Worm (Caenorhabditis elegans): ENCODE measurements around the gene mrp-8.
A peak's percentile ranks its signal among the peaks of the same experiment; 100 is the strongest.

mrp-8 gene

DNA sequence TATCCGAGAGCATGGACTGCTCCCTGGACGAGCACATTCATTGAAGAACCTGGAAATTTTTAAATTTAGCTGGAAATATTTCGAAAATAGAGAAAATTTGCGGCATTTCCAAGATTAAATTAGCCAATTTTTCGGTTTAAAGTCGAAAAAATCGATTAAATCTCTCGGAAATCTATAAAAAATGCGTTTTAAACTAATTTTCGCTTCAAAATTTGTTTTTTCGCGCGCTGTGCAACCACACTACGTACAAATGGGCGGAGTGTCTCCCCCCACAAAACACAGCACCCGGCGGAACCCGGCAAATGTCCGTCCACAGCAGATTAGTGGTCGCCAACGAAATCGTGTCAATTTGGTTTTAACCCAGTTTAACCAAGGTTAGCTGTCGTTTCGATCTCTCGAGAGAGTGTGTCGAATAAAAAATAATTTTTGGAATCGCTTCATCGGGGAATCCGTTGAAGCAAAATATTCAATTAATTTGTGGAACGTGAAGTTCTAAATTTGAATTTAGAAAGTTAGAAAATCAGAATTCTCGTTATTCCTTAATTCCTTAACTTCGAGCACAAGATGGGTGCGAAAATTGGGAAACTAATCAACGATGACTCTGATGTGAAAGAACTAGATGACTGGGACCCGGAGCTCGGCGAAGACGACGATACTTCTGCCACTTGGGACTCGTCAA lies 52.7 kb downstream of the mrp-8 start, which contains the start of the genes tim-1 and Y75B8A.23:
tim-1 (minus strand) TSS at position 51 of the 679 bp plus-strand sequence.
Y75B8A.23 (plus strand) TSS at position 547 of the 679 bp plus-strand sequence.
- TF ChIP-seq M03D4.4 (tag; optimal IDR thresholded peaks at IDR 0.05), result peak; percentile 49
- TF ChIP-seq ceh-39 (tag; optimal IDR thresholded peaks at IDR 0.05), result peak; percentile 87
- peak; percentile 36 for TF ChIP-seq unc-120 (tag; optimal IDR thresholded peaks at IDR 0.05; ENCODE audit: poor library complexity, severe bottlenecking)
- no peak for TF ChIP-seq snpc-4 (tag; optimal IDR thresholded peaks at IDR 0.05)
- TF ChIP-seq ztf-11 (tag; optimal IDR thresholded peaks at IDR 0.05), result no peak
- peak; percentile 25 for TF ChIP-seq sem-2 (GFP tag; optimal IDR thresholded peaks at IDR 0.05)
- no peak for TF ChIP-seq nhr-76 (tag; optimal IDR thresholded peaks at IDR 0.05)
- TF ChIP-seq bed-3 (GFP tag; optimal IDR thresholded peaks at IDR 0.05), result no peak
- peak; percentile 68 for TF ChIP-seq cnd-1 (tag; optimal IDR thresholded peaks at IDR 0.05)
- no peak for TF ChIP-seq mab-5 (tag; optimal IDR thresholded peaks at IDR 0.05)
- TF ChIP-seq ceh-83 (GFP tag; optimal IDR thresholded peaks at IDR 0.05), result peak; percentile 69
- no peak for TF ChIP-seq lin-32 (GFP tag; optimal IDR thresholded peaks at IDR 0.05)
- TF ChIP-seq unc-39 (tag; optimal IDR thresholded peaks at IDR 0.05), result no peak
- TF ChIP-seq ces-1 (GFP tag; optimal IDR thresholded peaks at IDR 0.05), result peak; percentile 92
- peak; percentile 44 for TF ChIP-seq ham-2 (GFP tag; optimal IDR thresholded peaks at IDR 0.05)
- no peak for TF ChIP-seq nhr-28 (tag; optimal IDR thresholded peaks at IDR 0.05)
- peak; percentile 59 for TF ChIP-seq unc-62 (GFP tag; optimal IDR thresholded peaks at IDR 0.05)
- peak; percentile 24 for TF ChIP-seq ceh-43 (GFP tag; optimal IDR thresholded peaks at IDR 0.05)
- peak; percentile 69 for TF ChIP-seq elt-3 (tag; optimal IDR thresholded peaks at IDR 0.05)
- TF ChIP-seq mep-1 (tag; optimal IDR thresholded peaks at IDR 0.05), result peak; percentile 93
- no peak for TF ChIP-seq zip-8 (tag; optimal IDR thresholded peaks at IDR 0.05)
- peak; percentile 55 for TF ChIP-seq mls-2 (tag; optimal IDR thresholded peaks at IDR 0.05)
- TF ChIP-seq sptf-1 (tag; optimal IDR thresholded peaks at IDR 0.05), result peak; percentile 63
- TF ChIP-seq tbx-8 (GFP tag; optimal IDR thresholded peaks at IDR 0.05), result peak; percentile 60
- peak; percentile 85 for TF ChIP-seq nhr-237 (tag; optimal IDR thresholded peaks at IDR 0.05)
- TF ChIP-seq hlh-1 (tag; optimal IDR thresholded peaks at IDR 0.05), result peak; percentile 22
- TF ChIP-seq drap-1 (GFP tag; optimal IDR thresholded peaks at IDR 0.05), result peak; percentile 76
- peak; percentile 90 for TF ChIP-seq lin-13 (tag; optimal IDR thresholded peaks at IDR 0.05)
- peak; percentile 28 for TF ChIP-seq nhr-12 (tag; optimal IDR thresholded peaks at IDR 0.05)
- TF ChIP-seq blmp-1 (tag; optimal IDR thresholded peaks at IDR 0.05), result no peak
- peak; percentile 16 for TF ChIP-seq nhr-2 (tag; optimal IDR thresholded peaks at IDR 0.05)
- TF ChIP-seq flh-1 (GFP tag; optimal IDR thresholded peaks at IDR 0.05), result no peak
- peak; percentile 66 for TF ChIP-seq lsy-2 (tag; optimal IDR thresholded peaks at IDR 0.05)
- peak; percentile 76 for TF ChIP-seq pha-4 (tag; optimal IDR thresholded peaks at IDR 0.05)
- no peak for TF ChIP-seq elt-1 (tag; optimal IDR thresholded peaks at IDR 0.05; ENCODE audit: borderline replicate concordance, insufficient read depth)

DNA sequence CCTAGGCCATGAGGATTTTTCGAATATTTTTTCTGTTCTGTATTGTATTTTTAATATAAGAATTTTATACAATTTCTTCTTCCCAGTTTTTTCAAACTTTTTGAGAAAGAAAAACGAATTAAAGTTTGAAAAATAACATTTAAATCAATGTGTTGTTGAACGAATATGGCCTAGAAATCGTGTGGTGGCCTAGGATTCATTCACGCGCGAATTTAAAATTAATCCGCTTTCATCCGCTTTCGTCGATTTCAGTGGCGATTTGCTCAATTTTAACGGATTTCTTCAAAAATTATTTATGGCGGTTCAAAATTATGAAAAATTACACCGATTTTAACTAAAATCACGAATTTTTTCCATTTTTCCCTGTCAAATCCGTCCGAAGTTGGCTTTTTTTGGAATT lies 55.7 kb downstream of the mrp-8 start:
- no peak for TF ChIP-seq flh-1 (GFP tag; optimal IDR thresholded peaks at IDR 0.05)
- no peak for TF ChIP-seq elt-3 (tag; optimal IDR thresholded peaks at IDR 0.05)
- no peak for TF ChIP-seq pha-4 (tag; optimal IDR thresholded peaks at IDR 0.05)
- TF ChIP-seq nhr-76 (tag; optimal IDR thresholded peaks at IDR 0.05), result no peak
- TF ChIP-seq unc-39 (tag; optimal IDR thresholded peaks at IDR 0.05), result no peak
- no peak for TF ChIP-seq unc-120 (tag; optimal IDR thresholded peaks at IDR 0.05; ENCODE audit: poor library complexity, severe bottlenecking)

DNA sequence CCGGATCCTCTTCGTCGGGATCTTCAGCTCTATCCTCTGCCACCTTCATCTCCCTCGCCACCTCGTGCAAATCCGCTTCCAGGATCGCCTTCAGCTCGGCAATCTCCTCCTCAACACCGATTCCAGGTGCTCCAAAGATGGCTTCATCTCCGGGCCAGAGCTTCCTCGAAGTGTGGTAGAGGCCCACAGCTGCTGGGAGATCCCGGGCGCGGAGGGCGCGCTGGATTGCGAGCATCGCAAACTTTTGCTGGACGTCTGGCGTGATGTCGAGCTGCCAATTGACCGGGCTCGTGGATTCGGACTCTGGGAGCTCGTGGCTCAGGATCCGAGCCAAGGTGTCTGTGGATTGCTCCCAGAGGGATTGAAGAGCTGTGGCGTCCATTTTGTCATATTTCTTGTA lies 57.4 kb downstream of the mrp-8 start:
- TF ChIP-seq mab-5 (tag; optimal IDR thresholded peaks at IDR 0.05) (no peak), lin-32 (GFP tag; optimal IDR thresholded peaks at IDR 0.05) (no peak), unc-120 (tag; optimal IDR thresholded peaks at IDR 0.05; ENCODE audit: poor library complexity, severe bottlenecking) (no peak), unc-62 (GFP tag; optimal IDR thresholded peaks at IDR 0.05) (no peak), ceh-83 (GFP tag; optimal IDR thresholded peaks at IDR 0.05) (no peak)

DNA sequence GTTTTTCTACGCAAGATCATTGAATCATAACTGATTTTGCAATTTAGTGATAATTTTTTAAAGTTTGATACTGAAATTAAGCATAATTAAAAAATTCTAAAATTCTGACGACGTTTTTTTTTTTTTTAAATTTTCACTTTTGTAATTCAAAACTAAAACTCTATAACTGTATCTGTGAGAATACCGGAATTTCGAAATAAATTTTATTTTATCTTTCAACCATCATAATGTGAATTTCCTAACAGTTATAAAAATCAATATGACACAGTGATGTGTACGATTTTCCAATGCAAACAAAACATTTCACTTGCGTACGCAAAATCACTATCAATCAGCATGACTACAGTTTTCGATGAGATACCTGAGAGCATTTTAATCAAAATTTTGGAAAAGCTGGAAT lies 67.1 kb downstream of the mrp-8 start, which contains the start of the genes grl-15 and fbxa-89:
grl-15 (minus strand) TSS at position 101 of the 400 bp plus-strand sequence.
fbxa-89 (plus strand) TSS at position 271 of the 400 bp plus-strand sequence.
- TF ChIP-seq tbx-8 (GFP tag; optimal IDR thresholded peaks at IDR 0.05) (no peak), sptf-1 (tag; optimal IDR thresholded peaks at IDR 0.05) (no peak), nhr-2 (tag; optimal IDR thresholded peaks at IDR 0.05) (no peak), hlh-1 (tag; optimal IDR thresholded peaks at IDR 0.05) (no peak), unc-39 (tag; optimal IDR thresholded peaks at IDR 0.05) (no peak), ceh-39 (tag; optimal IDR thresholded peaks at IDR 0.05) (no peak), ces-1 (GFP tag; optimal IDR thresholded peaks at IDR 0.05) (no peak), ztf-11 (tag; optimal IDR thresholded peaks at IDR 0.05) (no peak), nhr-237 (tag; optimal IDR thresholded peaks at IDR 0.05) (no peak), cnd-1 (tag; optimal IDR thresholded peaks at IDR 0.05) (no peak)
